Fruit fly (Drosophila melanogaster): Measurements from ENCODE around the gene Osi10b.

The Osi10b gene

dm6 chr3R:6244986-6245385 is 21.0 kb upstream of the Osi10b start:
- no peak for TF ChIP-seq bab1 (GFP tag; optimal IDR thresholded peaks at IDR 0.05)
- TF ChIP-seq cnc (optimal IDR thresholded peaks at IDR 0.05) = no peak
- no peak for TF ChIP-seq CG11617 (GFP tag; optimal IDR thresholded peaks at IDR 0.05)
- no peak for TF ChIP-seq cic (GFP tag; optimal IDR thresholded peaks at IDR 0.05)
- no peak for TF ChIP-seq ovo (GFP tag; optimal IDR thresholded peaks at IDR 0.05)
- no peak for TF ChIP-seq tj (GFP tag; optimal IDR thresholded peaks at IDR 0.05)
- no peak for TF ChIP-seq CG7045 (GFP tag; optimal IDR thresholded peaks at IDR 0.05)
- TF ChIP-seq kay (GFP tag; ENCODE audit: borderline replicate concordance) = no peak
- TF ChIP-seq CG5204 (GFP tag; optimal IDR thresholded peaks at IDR 0.05) = no peak
- no peak for TF ChIP-seq CG1620 (GFP tag; optimal IDR thresholded peaks at IDR 0.05)
- no peak for TF ChIP-seq pad (GFP tag; optimal IDR thresholded peaks at IDR 0.05)
- no peak for TF ChIP-seq Hr96 (GFP tag; optimal IDR thresholded peaks at IDR 0.05)
- TF ChIP-seq CG14711 (tag; optimal IDR thresholded peaks at IDR 0.05) = no peak
- TF ChIP-seq toe (GFP tag; optimal IDR thresholded peaks at IDR 0.05) = no peak
- no peak for TF ChIP-seq Mnt (GFP tag; optimal IDR thresholded peaks at IDR 0.05)

- no peak for TF ChIP-seq Clk (GFP tag; optimal IDR thresholded peaks at IDR 0.05)
- no peak for TF ChIP-seq Crg-1 (GFP tag; optimal IDR thresholded peaks at IDR 0.05)
- TF ChIP-seq bab1 (GFP tag; optimal IDR thresholded peaks at IDR 0.05) = no peak
- TF ChIP-seq CG14711 (tag; optimal IDR thresholded peaks at IDR 0.05) = no peak
- TF ChIP-seq CG33017 (tag; optimal IDR thresholded peaks at IDR 0.05) = no peak
- TF ChIP-seq toe (GFP tag; optimal IDR thresholded peaks at IDR 0.05) = no peak
- no peak for TF ChIP-seq Mnt (GFP tag; optimal IDR thresholded peaks at IDR 0.05)
- no peak for TF ChIP-seq pad (GFP tag; optimal IDR thresholded peaks at IDR 0.05)
- no peak for TF ChIP-seq CG5204 (GFP tag; optimal IDR thresholded peaks at IDR 0.05)
- TF ChIP-seq CG12768 (GFP tag; optimal IDR thresholded peaks at IDR 0.05) = no peak
- no peak for TF ChIP-seq CG7045 (GFP tag; optimal IDR thresholded peaks at IDR 0.05)
- TF ChIP-seq cnc (optimal IDR thresholded peaks at IDR 0.05) = no peak
Measured at dm6 chr3R:6248694-6249093, 17.3 kb upstream of the Osi10b start, which contains the start of gene Osi7. Gene Osi7 (plus strand): TSS chr3R:6248994.

dm6 chr3R:6252809-6253208 is 13.2 kb upstream of the Osi10b start:
- no peak for TF ChIP-seq CG7101 (tag; optimal IDR thresholded peaks at IDR 0.05)
- TF ChIP-seq CG14711 (tag; optimal IDR thresholded peaks at IDR 0.05) = no peak
- no peak for TF ChIP-seq cnc (optimal IDR thresholded peaks at IDR 0.05)
- no peak for TF ChIP-seq CG33017 (tag; optimal IDR thresholded peaks at IDR 0.05)
- TF ChIP-seq pad (GFP tag; optimal IDR thresholded peaks at IDR 0.05) = no peak
- TF ChIP-seq Crg-1 (GFP tag; optimal IDR thresholded peaks at IDR 0.05) = no peak
- TF ChIP-seq CG5204 (GFP tag; optimal IDR thresholded peaks at IDR 0.05) = no peak
- no peak for TF ChIP-seq tj (GFP tag; optimal IDR thresholded peaks at IDR 0.05)
- TF ChIP-seq toe (GFP tag; optimal IDR thresholded peaks at IDR 0.05) = no peak
- no peak for TF ChIP-seq CG1620 (GFP tag; optimal IDR thresholded peaks at IDR 0.05)
- no peak for TF ChIP-seq CG7045 (GFP tag; optimal IDR thresholded peaks at IDR 0.05)
- TF ChIP-seq Mnt (GFP tag; optimal IDR thresholded peaks at IDR 0.05) = no peak
- TF ChIP-seq cic (GFP tag; optimal IDR thresholded peaks at IDR 0.05) = no peak
- no peak for TF ChIP-seq kay (GFP tag; ENCODE audit: borderline replicate concordance)

DNA sequence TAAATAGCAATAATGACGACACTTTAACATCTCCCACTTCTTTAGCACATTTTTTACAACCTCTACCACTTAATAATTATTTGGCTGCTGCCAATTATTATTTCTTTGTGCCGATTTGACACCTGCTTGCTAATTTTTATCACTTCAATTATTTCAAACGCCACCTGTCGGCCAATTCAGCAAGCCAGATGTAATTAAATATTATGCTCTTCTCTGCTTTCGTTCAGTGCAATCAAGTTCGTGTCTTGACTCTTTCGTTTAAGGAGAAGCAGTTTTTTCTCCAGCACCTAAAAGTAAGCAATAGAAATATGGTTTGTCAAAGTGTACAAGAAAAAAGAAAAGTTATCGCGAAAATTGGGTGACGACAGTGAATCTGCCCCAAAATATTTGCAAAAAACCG is 11.6 kb upstream of the Osi10b start:
- TF ChIP-seq Crg-1 (GFP tag; optimal IDR thresholded peaks at IDR 0.05) = no peak
- no peak for TF ChIP-seq cic (GFP tag; optimal IDR thresholded peaks at IDR 0.05)
- TF ChIP-seq CG14711 (tag; optimal IDR thresholded peaks at IDR 0.05) = no peak
- no peak for TF ChIP-seq CG7101 (tag; optimal IDR thresholded peaks at IDR 0.05)
- TF ChIP-seq CG12768 (GFP tag; optimal IDR thresholded peaks at IDR 0.05) = no peak
- TF ChIP-seq toe (GFP tag; optimal IDR thresholded peaks at IDR 0.05) = no peak

- TF ChIP-seq CG11617 (GFP tag; optimal IDR thresholded peaks at IDR 0.05) (no peak), CG12768 (GFP tag; optimal IDR thresholded peaks at IDR 0.05) (no peak), Clk (GFP tag; optimal IDR thresholded peaks at IDR 0.05) (no peak)
Measured at dm6 chr3R:6254875-6255274, 11.1 kb upstream of the Osi10b start, which contains the start of gene Osi8. Gene Osi8 (plus strand): TSS chr3R:6255175.

DNA sequence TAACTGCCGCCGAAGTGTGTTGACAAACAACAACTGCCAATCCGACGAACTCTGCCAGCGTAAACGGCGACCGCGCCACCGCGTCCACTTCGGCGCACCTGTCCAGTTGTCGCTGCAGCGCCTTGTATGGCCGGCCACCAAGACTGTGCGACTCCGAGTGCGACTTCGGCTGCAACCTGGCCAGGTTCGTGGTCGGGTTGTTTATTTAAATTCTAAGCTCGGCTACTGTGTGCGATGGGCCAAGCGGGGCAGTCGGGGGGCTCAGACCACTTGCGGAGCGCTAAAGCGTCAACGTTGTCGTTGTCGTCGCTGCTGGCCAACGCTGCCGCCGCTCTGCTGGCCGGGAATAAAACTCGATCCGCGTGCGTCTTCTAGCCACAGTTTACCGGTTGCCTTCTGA is 6.2 kb upstream of the Osi10b start, which contains the start of gene Osi9:
Osi9 (plus strand) TSS at position 375 of the 400 bp plus-strand sequence.
- TF ChIP-seq CG7101 (tag; optimal IDR thresholded peaks at IDR 0.05) (no peak), Clk (GFP tag; optimal IDR thresholded peaks at IDR 0.05) (no peak), cic (GFP tag; optimal IDR thresholded peaks at IDR 0.05) (no peak), ovo (GFP tag; optimal IDR thresholded peaks at IDR 0.05) (no peak), bab1 (GFP tag; optimal IDR thresholded peaks at IDR 0.05) (no peak), kay (GFP tag; ENCODE audit: borderline replicate concordance) (no peak), CG1620 (GFP tag; optimal IDR thresholded peaks at IDR 0.05) (no peak), toe (GFP tag; optimal IDR thresholded peaks at IDR 0.05) (no peak), tj (GFP tag; optimal IDR thresholded peaks at IDR 0.05) (no peak), CG5204 (GFP tag; optimal IDR thresholded peaks at IDR 0.05) (no peak), Hr96 (GFP tag; optimal IDR thresholded peaks at IDR 0.05) (no peak)

DNA sequence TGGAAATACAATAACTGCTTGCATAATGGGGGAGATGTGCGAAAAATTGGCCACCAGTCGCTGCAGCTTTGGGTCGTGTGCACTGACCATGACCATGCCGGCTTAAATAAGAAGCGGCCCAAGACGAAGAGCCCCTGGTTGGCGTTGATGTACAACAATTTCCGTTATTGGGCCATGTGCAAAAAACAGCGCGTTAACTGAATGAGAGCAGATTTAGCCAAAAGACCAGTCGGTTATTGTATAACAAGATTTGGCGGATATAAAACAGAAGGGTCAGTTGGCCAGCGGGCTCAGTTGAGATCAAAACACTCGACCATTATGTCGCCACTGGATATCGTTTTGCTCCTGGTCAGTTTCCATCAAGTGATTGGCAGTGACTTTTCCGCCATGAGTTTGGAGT is 2.3 kb upstream of the Osi10b start, which contains the start of gene Osi10a:
Osi10a (plus strand) TSS at position 301 of the 400 bp plus-strand sequence.
- TF ChIP-seq CG7045 (GFP tag; optimal IDR thresholded peaks at IDR 0.05) (no peak), CG14711 (tag; optimal IDR thresholded peaks at IDR 0.05) (no peak), Hr96 (GFP tag; optimal IDR thresholded peaks at IDR 0.05) (no peak), Clk (GFP tag; optimal IDR thresholded peaks at IDR 0.05) (no peak), cic (GFP tag; optimal IDR thresholded peaks at IDR 0.05) (no peak), CG1620 (GFP tag; optimal IDR thresholded peaks at IDR 0.05) (no peak)
